Worm (Caenorhabditis elegans): ENCODE results near the gene hpo-29.
"Not testable (repeated sequence)": the region's sequence is repeated elsewhere in the genome, so short reads cannot be mapped to it uniquely, and the experiment has no call there.

DNA sequence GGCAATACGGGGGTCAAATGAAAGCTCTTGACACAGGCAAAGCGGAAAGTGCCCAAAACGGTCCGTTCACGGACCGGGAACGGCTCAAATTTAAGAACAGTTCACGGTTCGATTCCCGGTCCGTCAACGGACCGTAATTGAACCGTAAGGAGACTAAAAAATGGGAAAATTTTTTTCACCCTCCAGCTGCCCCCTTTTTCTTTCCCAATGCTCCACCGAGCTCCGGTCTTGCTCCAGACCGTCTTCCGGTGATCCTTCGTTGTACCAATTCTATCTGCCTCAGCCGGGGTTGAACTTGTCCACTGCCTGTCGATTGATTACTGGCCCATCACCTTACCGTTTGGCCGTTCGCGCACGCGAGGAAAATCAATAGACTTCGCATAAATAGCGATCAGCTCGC lies 2.7 kb upstream of the hpo-29 start:
- TF ChIP-seq rnt-1 (tag; optimal IDR thresholded peaks at IDR 0.05); C04F5.9 (tag; optimal IDR thresholded peaks at IDR 0.05); nhr-12 (tag; optimal IDR thresholded peaks at IDR 0.05); nhr-237 (tag; optimal IDR thresholded peaks at IDR 0.05); zip-4 (GFP tag; optimal IDR thresholded peaks at IDR 0.05): not testable (repeated sequence)
